Worm (Caenorhabditis elegans) whole organism, L3 larva: ENCODE data around the gene cyp-33C7.

Source experiments
- R02D3.7 ChIP-seq: fragments of 150-350 bp; optimal IDR thresholded peaks from 2 replicates; lab custom pipeline; 2014; ENCODE audit warnings: missing biosample characterization, missing genetic modification characterization
- ZK546.5 ChIP-seq: sonication (generic microtip); optimal IDR thresholded peaks from 2 replicates; lab custom pipeline; 2017; ENCODE audit warnings: missing biosample characterization, missing genetic modification characterization
- egl-27 ChIP-seq: sonication (generic microtip); optimal IDR thresholded peaks from 4 replicates; lab custom pipeline; 2017; ENCODE audit warnings: missing biosample characterization, missing genetic modification reagents, missing genetic modification characterization
- elt-3 ChIP-seq, 3 experiments: fragments of 150-350 bp in 1 of 3; sonication (generic microtip) in 2 of 3; optimal IDR thresholded peaks; 2 replicates in 2 of 3; 4 replicates in 1 of 3; lab custom pipeline; 2014 to 2017; ENCODE audit warnings: missing biosample characterization in 3 of 3, missing genetic modification characterization in 3 of 3
- fkh-10 ChIP-seq: sonication (generic microtip); optimal IDR thresholded peaks from 2 replicates; lab custom pipeline; 2017; ENCODE audit warnings: missing biosample characterization, missing genetic modification reagents, missing genetic modification characterization
- lin-39 ChIP-seq: fragments of 150-350 bp; optimal IDR thresholded peaks from 2 replicates; lab custom pipeline; 2018; ENCODE audit warnings: missing biosample characterization, missing genetic modification reagents, missing genetic modification characterization
- mdl-1 ChIP-seq: fragments of 150-350 bp; optimal IDR thresholded peaks from 2 replicates; lab custom pipeline; 2014; ENCODE audit warnings: missing biosample characterization, missing genetic modification characterization
- nhr-23 ChIP-seq: fragments of 150-350 bp; optimal IDR thresholded peaks from 2 replicates; lab custom pipeline; 2014; ENCODE audit warnings: missing biosample characterization, missing genetic modification reagents, missing genetic modification characterization
- nhr-237 ChIP-seq: fragments of 150-350 bp; optimal IDR thresholded peaks from 2 replicates; lab custom pipeline; 2014; ENCODE audit warnings: missing biosample characterization, missing genetic modification characterization
- pqm-1 ChIP-seq: fragments of 150-350 bp; optimal IDR thresholded peaks from 2 replicates; lab custom pipeline; 2017; ENCODE audit warnings: missing biosample characterization, missing genetic modification characterization, inconsistent platforms
- unc-62 ChIP-seq: fragments of 150-350 bp; sonication (generic microtip); optimal IDR thresholded peaks from 4 replicates; lab custom pipeline; 2014; ENCODE audit warnings: missing biosample characterization, missing genetic modification reagents, missing genetic modification characterization
- zag-1 ChIP-seq: fragments of 150-350 bp; optimal IDR thresholded peaks from 2 replicates; lab custom pipeline; 2014; ENCODE audit warnings: missing biosample characterization, missing genetic modification characterization
- ztf-4 ChIP-seq: fragments of 150-350 bp; optimal IDR thresholded peaks from 2 replicates; lab custom pipeline; 2014; ENCODE audit warnings: missing biosample characterization, missing genetic modification characterization

ce11 chrV:2242630-2243029 is 7.7 kb upstream of the cyp-33C7 start, which contains the start of gene cyp-33C3:
- no peak for TF ChIP-seq unc-62
- TF ChIP-seq pqm-1, result no peak
- no peak for TF ChIP-seq nhr-23
- no peak for TF ChIP-seq zag-1
- no peak for TF ChIP-seq ZK546.5 (tag; lab: Kevin White, UChicago)
- no peak for TF ChIP-seq R02D3.7
- no peak for TF ChIP-seq elt-3 (tag; optimal IDR thresholded peaks at IDR 0.05; lab: Kevin White, UChicago)
- no peak for TF ChIP-seq mdl-1 (tag; lab: Kevin White, UChicago)
- TF ChIP-seq nhr-237 (tag; lab: Kevin White, UChicago), result no peak
- TF ChIP-seq egl-27 (tag; lab: Kevin White, UChicago), result no peak
- TF ChIP-seq lin-39 (tag; lab: Kevin White, UChicago), result no peak
- no peak for TF ChIP-seq ztf-4 (tag; lab: Kevin White, UChicago)
- no peak for TF ChIP-seq fkh-10
